Worm (Caenorhabditis elegans): Measurements from ENCODE around the gene F58G1.2.

The F58G1.2 gene

DNA sequence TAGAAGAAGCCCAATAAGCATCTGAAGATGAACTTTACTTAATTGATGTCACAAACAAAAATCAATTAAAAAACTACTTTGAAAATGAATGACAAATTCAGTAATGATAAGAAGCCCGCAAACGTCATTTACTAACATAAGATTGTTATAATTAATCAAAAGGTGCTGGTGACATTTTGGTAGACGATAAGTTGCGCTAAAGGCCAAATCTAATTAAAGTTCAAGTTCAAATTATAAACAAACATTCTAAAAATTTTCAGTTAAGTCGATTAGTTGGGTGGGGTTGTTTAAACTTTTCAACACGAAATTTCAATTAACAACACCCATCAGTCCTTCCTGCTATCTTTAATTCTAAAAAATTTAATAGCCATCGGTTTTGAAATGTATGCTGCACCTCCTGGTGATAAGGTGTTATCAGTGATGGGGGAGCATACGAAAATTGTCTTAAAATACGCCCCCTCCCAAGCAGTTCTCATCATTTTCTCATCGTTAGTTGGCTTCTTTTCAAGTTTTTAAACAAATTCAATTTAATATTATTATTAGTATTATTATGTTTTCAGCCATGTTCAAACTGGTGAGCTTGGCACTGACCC, 23.6 kb downstream of the F58G1.2 start, which contains the start of the genes clec-62 and clec-63:
clec-62 (minus strand) TSS at position 51 of the 593 bp plus-strand sequence.
clec-63 (plus strand) TSS at position 561 of the 593 bp plus-strand sequence.
- no peak for TF ChIP-seq fkh-2 (tag; optimal IDR thresholded peaks at IDR 0.05)
- TF ChIP-seq elt-2 (tag; optimal IDR thresholded peaks at IDR 0.05) = peak; percentile 96
- no peak for TF ChIP-seq nhr-237 (tag; optimal IDR thresholded peaks at IDR 0.05)
- TF ChIP-seq skn-1 (tag; optimal IDR thresholded peaks at IDR 0.05) = no peak
- no peak for TF ChIP-seq ceh-9 (tag; optimal IDR thresholded peaks at IDR 0.05)
- TF ChIP-seq elt-3 (tag; optimal IDR thresholded peaks at IDR 0.05) = no peak
- peak; percentile 39 for TF ChIP-seq pha-4 (tag; optimal IDR thresholded peaks at IDR 0.05)
- TF ChIP-seq ceh-16 (tag; optimal IDR thresholded peaks at IDR 0.05) = no peak
- no peak for TF ChIP-seq mdl-1 (tag; optimal IDR thresholded peaks at IDR 0.05)
- TF ChIP-seq R02D3.7 (tag; optimal IDR thresholded peaks at IDR 0.05) = no peak
- no peak for TF ChIP-seq sea-2 (GFP tag; optimal IDR thresholded peaks at IDR 0.05)
- TF ChIP-seq snpc-4 (tag; optimal IDR thresholded peaks at IDR 0.05) = no peak
- TF ChIP-seq fos-1 (tag; optimal IDR thresholded peaks at IDR 0.05) = no peak
- no peak for TF ChIP-seq ama-1 (optimal IDR thresholded peaks at IDR 0.05)
- no peak for TF ChIP-seq nhr-23 (tag; optimal IDR thresholded peaks at IDR 0.05)
- TF ChIP-seq nfya-1 (tag; optimal IDR thresholded peaks at IDR 0.05; ENCODE audit: insufficient read depth) = no peak
- no peak for TF ChIP-seq lin-15B (tag; optimal IDR thresholded peaks at IDR 0.05)
- TF ChIP-seq ceh-82 (tag; optimal IDR thresholded peaks at IDR 0.05) = no peak
- peak; percentile 30 for TF ChIP-seq jun-1 (tag; optimal IDR thresholded peaks at IDR 0.05)
- TF ChIP-seq nhr-43 (tag; optimal IDR thresholded peaks at IDR 0.05; ENCODE audit: poor library complexity, severe bottlenecking) = no peak
- TF ChIP-seq pqm-1 (tag; optimal IDR thresholded peaks at IDR 0.05) = peak; percentile 72
- TF ChIP-seq egl-27 (tag; optimal IDR thresholded peaks at IDR 0.05) = no peak
- TF ChIP-seq aly-2 (tag; optimal IDR thresholded peaks at IDR 0.05) = no peak
- no peak for TF ChIP-seq nhr-28 (tag; optimal IDR thresholded peaks at IDR 0.05)
- TF ChIP-seq tbx-2 (tag; optimal IDR thresholded peaks at IDR 0.05) = no peak

- TF ChIP-seq pqm-1 (tag; optimal IDR thresholded peaks at IDR 0.05) (peak; percentile 18), unc-62 (GFP tag; optimal IDR thresholded peaks at IDR 0.05) (no peak), ama-1 (optimal IDR thresholded peaks at IDR 0.05) (no peak), ceh-9 (tag; optimal IDR thresholded peaks at IDR 0.05) (no peak), ztf-4 (tag; optimal IDR thresholded peaks at IDR 0.05) (no peak), nhr-11 (tag; optimal IDR thresholded peaks at IDR 0.05) (no peak), ZK546.5 (tag; optimal IDR thresholded peaks at IDR 0.05) (no peak), elt-2 (tag; optimal IDR thresholded peaks at IDR 0.05) (peak; percentile 57), tbx-2 (tag; optimal IDR thresholded peaks at IDR 0.05) (no peak), jun-1 (tag; optimal IDR thresholded peaks at IDR 0.05) (peak; percentile 26), mdl-1 (tag; optimal IDR thresholded peaks at IDR 0.05) (no peak), ceh-28 (tag; optimal IDR thresholded peaks at IDR 0.05) (no peak)
Measured at ce11 chrII:12892407-12892806, 26.4 kb downstream of the F58G1.2 start.

- TF ChIP-seq nhr-12 (tag; optimal IDR thresholded peaks at IDR 0.05) (no peak), nhr-43 (tag; optimal IDR thresholded peaks at IDR 0.05; ENCODE audit: poor library complexity, severe bottlenecking) (no peak), nhr-25 (tag; optimal IDR thresholded peaks at IDR 0.05) (no peak)
Measured at ce11 chrII:12888471-12888870, 30.3 kb downstream of the F58G1.2 start, which contains the start of gene F35C5.3. Gene F35C5.3 (plus strand): TSS chrII:12888771.

DNA sequence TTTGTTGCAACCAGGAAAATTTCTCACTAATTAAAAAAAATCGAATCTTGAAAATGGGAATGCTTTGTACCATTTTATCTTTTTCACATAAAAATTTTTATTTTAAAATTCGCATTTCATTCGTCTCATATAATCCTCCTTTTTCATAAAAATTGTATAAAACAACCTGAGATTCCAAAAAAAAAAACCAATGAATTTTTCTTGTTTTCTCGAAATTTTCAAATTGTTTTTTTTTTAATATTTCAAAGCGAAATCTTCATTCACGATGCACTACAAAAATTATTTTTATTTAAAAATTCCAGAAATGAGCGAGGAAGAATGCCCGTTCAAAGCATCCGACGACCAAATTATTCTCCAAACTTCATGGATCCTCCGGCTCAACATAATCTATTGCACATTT, 33.8 kb downstream of the F58G1.2 start, which contains the start of gene sra-14:
sra-14 (plus strand) TSS at position 301 of the 400 bp plus-strand sequence.
- TF ChIP-seq mdl-1 (tag; optimal IDR thresholded peaks at IDR 0.05) = no peak
- no peak for TF ChIP-seq lsy-12 (tag; optimal IDR thresholded peaks at IDR 0.05)
- no peak for TF ChIP-seq ceh-82 (tag; optimal IDR thresholded peaks at IDR 0.05)

DNA sequence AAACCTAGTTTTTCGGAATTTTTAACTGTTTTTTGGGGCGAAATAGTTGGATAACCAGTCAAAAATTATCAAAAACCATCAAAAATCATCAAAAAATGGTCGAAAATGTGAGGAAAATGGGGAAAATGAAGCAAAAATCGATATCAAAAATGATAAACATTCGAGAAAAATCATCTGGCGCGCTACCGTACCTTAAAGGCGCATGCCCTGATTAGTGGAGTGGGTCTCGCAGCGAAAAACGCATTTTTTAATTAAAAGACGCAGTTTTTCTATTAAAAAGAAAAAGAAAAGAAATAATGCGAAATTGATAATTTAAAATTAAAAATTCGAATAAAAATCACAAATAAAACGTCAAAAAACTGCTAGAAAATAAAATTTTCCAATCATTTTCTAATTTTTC, 38.4 kb downstream of the F58G1.2 start, which contains the start of gene F35C5.1:
F35C5.1 (plus strand) TSS at position 399 of the 400 bp plus-strand sequence.
- TF ChIP-seq fos-1 (tag; optimal IDR thresholded peaks at IDR 0.05) (no peak), elt-2 (tag; optimal IDR thresholded peaks at IDR 0.05) (no peak), skn-1 (tag; optimal IDR thresholded peaks at IDR 0.05) (no peak), ZK546.5 (tag; optimal IDR thresholded peaks at IDR 0.05) (no peak), ceh-28 (tag; optimal IDR thresholded peaks at IDR 0.05) (no peak), nhr-237 (tag; optimal IDR thresholded peaks at IDR 0.05) (no peak), nhr-11 (tag; optimal IDR thresholded peaks at IDR 0.05) (no peak), lsy-12 (tag; optimal IDR thresholded peaks at IDR 0.05) (no peak), elt-1 (tag; optimal IDR thresholded peaks at IDR 0.05) (no peak), lin-39 (tag; optimal IDR thresholded peaks at IDR 0.05) (no peak), daf-12 (tag; optimal IDR thresholded peaks at IDR 0.05) (no peak), R02D3.7 (tag; optimal IDR thresholded peaks at IDR 0.05) (no peak), ceh-9 (tag; optimal IDR thresholded peaks at IDR 0.05) (no peak), nfya-1 (tag; optimal IDR thresholded peaks at IDR 0.05; ENCODE audit: insufficient read depth) (no peak), lin-15B (tag; optimal IDR thresholded peaks at IDR 0.05) (no peak)

Data from whole organism, L3 larva.